Worm (Caenorhabditis elegans) whole organism, L2 larva: ENCODE data around the gene srh-76.

ENCODE experiments used
- F13H6.1 ChIP-seq: sonication (generic microtip); optimal IDR thresholded peaks from 2 replicates; lab custom pipeline; 2016; ENCODE audit warnings: missing genetic modification characterization, missing compliant biosample characterization
- R02D3.7 ChIP-seq: fragments of 150-350 bp; optimal IDR thresholded peaks from 2 replicates; lab custom pipeline; 2014; ENCODE audit warnings: missing biosample characterization, missing genetic modification characterization
- Y55F3AM.14 ChIP-seq: fragments of 200-800 bp; sonication (Bioruptor generic); optimal IDR thresholded peaks from 2 replicates; lab custom pipeline; 2018; ENCODE audit warnings: mild to moderate bottlenecking, missing genetic modification characterization, missing compliant biosample characterization
- ZK546.5 ChIP-seq: sonication (generic microtip); optimal IDR thresholded peaks from 2 replicates; lab custom pipeline; 2017; ENCODE audit warnings: missing biosample characterization, missing genetic modification characterization
- ama-1 ChIP-seq: fragments of 150-350 bp; optimal IDR thresholded peaks from 2 replicates; lab custom pipeline; 2018; ENCODE audit warnings: inconsistent platforms
- blmp-1 ChIP-seq: sonication (generic microtip); optimal IDR thresholded peaks from 2 replicates; lab custom pipeline; 2017; ENCODE audit warnings: missing genetic modification characterization, mild to moderate bottlenecking, missing compliant biosample characterization, antibody characterized with exemption, moderate library complexity; ENCODE audit not compliant: insufficient read depth
- ceh-16 ChIP-seq: fragments of 150-350 bp; optimal IDR thresholded peaks from 2 replicates; lab custom pipeline; 2014; ENCODE audit warnings: missing biosample characterization, missing genetic modification characterization
- crh-2 ChIP-seq: sonication (generic microtip); optimal IDR thresholded peaks from 2 replicates; lab custom pipeline; 2017; ENCODE audit warnings: missing biosample characterization, missing genetic modification characterization
- elt-1 ChIP-seq: fragments of 150-350 bp; optimal IDR thresholded peaks from 2 replicates; lab custom pipeline; 2014; ENCODE audit warnings: missing biosample characterization, missing genetic modification characterization
- elt-3 ChIP-seq: sonication (generic microtip); optimal IDR thresholded peaks from 2 replicates; lab custom pipeline; 2017; ENCODE audit warnings: missing biosample characterization, missing genetic modification characterization
- lsy-2 ChIP-seq, 2 experiments: fragments of 150-350 bp in 1 of 2; sonication (generic microtip) in 1 of 2; optimal IDR thresholded peaks; 2 replicates each; lab custom pipeline; 2014 to 2017; ENCODE audit warnings: missing biosample characterization in 2 of 2, missing genetic modification characterization in 2 of 2
- mab-5 ChIP-seq: fragments of 150-350 bp; optimal IDR thresholded peaks from 2 replicates; lab custom pipeline; 2014; ENCODE audit warnings: missing biosample characterization, missing genetic modification characterization
- mdl-1 ChIP-seq, 2 experiments: fragments of 150-350 bp in 1 of 2; sonication (generic microtip) in 1 of 2; optimal IDR thresholded peaks; 2 replicates each; lab custom pipeline; 2017; ENCODE audit warnings: missing biosample characterization in 2 of 2, missing genetic modification characterization in 2 of 2
- nhr-10 ChIP-seq: sonication (generic microtip); optimal IDR thresholded peaks from 2 replicates; lab custom pipeline; 2017; ENCODE audit warnings: missing biosample characterization, missing genetic modification characterization
- nhr-11 ChIP-seq: fragments of 150-350 bp; optimal IDR thresholded peaks from 2 replicates; lab custom pipeline; 2014; ENCODE audit warnings: missing biosample characterization, missing genetic modification characterization
- nhr-12 ChIP-seq: fragments of 150-350 bp; optimal IDR thresholded peaks from 2 replicates; lab custom pipeline; 2014; ENCODE audit warnings: missing biosample characterization, missing genetic modification characterization
- nhr-129 ChIP-seq: fragments of 150-350 bp; optimal IDR thresholded peaks from 2 replicates; lab custom pipeline; 2014; ENCODE audit warnings: missing biosample characterization, missing genetic modification characterization
- nhr-23 ChIP-seq: fragments of 150-350 bp; optimal IDR thresholded peaks from 2 replicates; lab custom pipeline; 2014; ENCODE audit warnings: missing biosample characterization, missing genetic modification reagents, missing genetic modification characterization
- nhr-237 ChIP-seq: fragments of 150-350 bp; optimal IDR thresholded peaks from 2 replicates; lab custom pipeline; 2014; ENCODE audit warnings: missing biosample characterization, missing genetic modification characterization
- nhr-25 ChIP-seq: fragments of 150-350 bp; sonication (generic microtip); optimal IDR thresholded peaks from 3 replicates; lab custom pipeline; 2014; ENCODE audit warnings: missing biosample characterization, missing genetic modification characterization
- nhr-6 ChIP-seq: fragments of 150-350 bp; optimal IDR thresholded peaks from 2 replicates; lab custom pipeline; 2014; ENCODE audit warnings: missing biosample characterization, missing genetic modification characterization
- nhr-77 ChIP-seq: fragments of 150-350 bp; optimal IDR thresholded peaks from 2 replicates; lab custom pipeline; 2014; ENCODE audit warnings: missing biosample characterization, missing genetic modification characterization
- peb-1 ChIP-seq: fragments of 150-350 bp; optimal IDR thresholded peaks from 2 replicates; lab custom pipeline; 2014; ENCODE audit warnings: missing biosample characterization, missing genetic modification characterization
- sem-4 ChIP-seq: fragments of 150-350 bp; optimal IDR thresholded peaks from 2 replicates; lab custom pipeline; 2014; ENCODE audit warnings: missing biosample characterization, missing genetic modification reagents, missing genetic modification characterization
- skn-1 ChIP-seq: sonication (generic microtip); optimal IDR thresholded peaks from 2 replicates; lab custom pipeline; 2017; ENCODE audit warnings: missing biosample characterization, missing genetic modification characterization
- sma-3 ChIP-seq: sonication (generic microtip); optimal IDR thresholded peaks from 2 replicates; lab custom pipeline; 2016; ENCODE audit warnings: missing genetic modification reagents, missing genetic modification characterization, missing compliant biosample characterization
- sma-9 ChIP-seq, 2 experiments: fragments of 150-350 bp in 1 of 2; sonication (generic microtip) in 1 of 2; optimal IDR thresholded peaks; 2 replicates each; lab custom pipeline; 2014 to 2016; ENCODE audit warnings: missing genetic modification characterization in 2 of 2, mild to moderate bottlenecking in 1 of 2, missing biosample characterization in 1 of 2, missing compliant biosample characterization in 1 of 2, missing genetic modification reagents in 1 of 2, moderate library complexity in 1 of 2
- snpc-4 ChIP-seq: fragments of 150-350 bp; optimal IDR thresholded peaks from 2 replicates; lab custom pipeline; 2014; ENCODE audit warnings: missing biosample characterization, missing genetic modification characterization
- unc-39 ChIP-seq: fragments of 150-350 bp; optimal IDR thresholded peaks from 2 replicates; lab custom pipeline; 2014; ENCODE audit warnings: missing biosample characterization, missing genetic modification characterization
- unc-55 ChIP-seq: fragments of 150-350 bp; sonication (generic microtip); optimal IDR thresholded peaks from 3 replicates; lab custom pipeline; 2014; ENCODE audit warnings: missing biosample characterization, missing genetic modification reagents, missing genetic modification characterization
- unc-62 ChIP-seq: fragments of 150-350 bp; optimal IDR thresholded peaks from 2 replicates; lab custom pipeline; 2014; ENCODE audit warnings: missing biosample characterization, missing genetic modification reagents, missing genetic modification characterization
- zag-1 ChIP-seq: fragments of 150-350 bp; optimal IDR thresholded peaks from 2 replicates; lab custom pipeline; 2014; ENCODE audit warnings: missing biosample characterization, missing genetic modification characterization
- ztf-11 ChIP-seq: sonication (generic microtip); optimal IDR thresholded peaks from 2 replicates; lab custom pipeline; 2017; ENCODE audit warnings: missing biosample characterization, missing genetic modification characterization
- ztf-4 ChIP-seq: fragments of 150-350 bp; optimal IDR thresholded peaks from 2 replicates; lab custom pipeline; 2014; ENCODE audit warnings: missing biosample characterization, missing genetic modification characterization

The srh-76 gene

DNA sequence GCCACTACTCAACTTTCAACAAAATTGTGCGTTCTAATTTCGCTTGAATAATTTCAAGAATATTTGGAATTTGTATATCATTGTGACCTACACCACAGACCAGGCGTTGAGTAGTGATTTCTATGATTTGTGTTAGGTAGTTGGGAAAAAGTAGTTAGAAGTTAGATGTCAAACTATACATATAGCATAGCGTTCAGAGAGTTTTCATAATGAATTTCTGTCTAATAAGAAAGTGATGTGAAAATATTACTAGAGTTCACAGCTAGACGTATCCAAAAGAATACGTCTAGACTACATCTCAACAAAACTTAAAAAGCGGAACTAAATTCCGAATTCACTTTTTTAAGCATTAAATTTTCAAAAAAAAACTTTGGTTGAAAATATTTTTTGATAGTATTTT lies 1.8 kb downstream of the srh-76 start:
- TF ChIP-seq unc-62 (GFP tag; lab: Kevin White, UChicago) (no peak), nhr-77 (tag; lab: Kevin White, UChicago) (no peak), nhr-129 (no peak), peb-1 (tag; lab: Kevin White, UChicago) (no peak), elt-1 (tag; lab: Kevin White, UChicago) (no peak), zag-1 (tag; lab: Kevin White, UChicago) (no peak), ZK546.5 (tag; lab: Kevin White, UChicago) (no peak), sem-4 (tag; lab: Kevin White, UChicago) (no peak), nhr-6 (no peak), sma-9 (GFP tag; optimal IDR thresholded peaks at IDR 0.05; lab: Kevin White, UChicago) (no peak), sma-9 (tag; optimal IDR thresholded peaks at IDR 0.05; lab: Kevin White, UChicago) (no peak)

ce11 chrV:5835979-5836615 lies 2.5 kb downstream of the srh-76 start:
- no peak for TF ChIP-seq ZK546.5 (tag; lab: Kevin White, UChicago)
- no peak for TF ChIP-seq R02D3.7 (tag; lab: Kevin White, UChicago)
- TF ChIP-seq nhr-12 (tag; lab: Kevin White, UChicago) = no peak
- no peak for TF ChIP-seq sma-3 (GFP tag; lab: Kevin White, UChicago)
- no peak for TF ChIP-seq snpc-4
- TF ChIP-seq elt-1 (tag; lab: Kevin White, UChicago) = no peak
- no peak for TF ChIP-seq nhr-10 (tag; lab: Kevin White, UChicago)
- TF ChIP-seq ceh-16 (tag; lab: Kevin White, UChicago) = no peak
- no peak for TF ChIP-seq nhr-6
- TF ChIP-seq blmp-1 (tag; lab: Kevin White, UChicago) = no peak
- no peak for TF ChIP-seq nhr-237 (tag; lab: Kevin White, UChicago)
- TF ChIP-seq elt-3 (tag; lab: Kevin White, UChicago) = no peak
- no peak for TF ChIP-seq Y55F3AM.14 (GFP tag; lab: Kevin White, UChicago)
- TF ChIP-seq unc-39 (tag; lab: Kevin White, UChicago) = no peak
- TF ChIP-seq mab-5 (tag; lab: Kevin White, UChicago) = no peak
- no peak for TF ChIP-seq zag-1 (tag; lab: Kevin White, UChicago)
- no peak for TF ChIP-seq ztf-4 (tag; lab: Kevin White, UChicago)
- TF ChIP-seq nhr-23 (tag; lab: Kevin White, UChicago) = no peak

ce11 chrV:5836616-5836982 lies 3.0 kb downstream of the srh-76 start, which contains the start of gene col-140:
TSS of gene col-140 (minus strand) at chrV:5836834.
- no peak for TF ChIP-seq crh-2 (tag; lab: Kevin White, UChicago)
- no peak for TF ChIP-seq lsy-2 (tag; optimal IDR thresholded peaks at IDR 0.05; lab: Kevin White, UChicago)
- no peak for TF ChIP-seq ceh-16 (tag; lab: Kevin White, UChicago)
- no peak for TF ChIP-seq skn-1 (tag; lab: Kevin White, UChicago)
- no peak for TF ChIP-seq nhr-25 (tag; lab: Kevin White, UChicago)
- TF ChIP-seq sma-9 (GFP tag; optimal IDR thresholded peaks at IDR 0.05; lab: Kevin White, UChicago) = no peak
- TF ChIP-seq sma-9 (tag; optimal IDR thresholded peaks at IDR 0.05; lab: Kevin White, UChicago) = no peak
- TF ChIP-seq nhr-11 (tag; lab: Kevin White, UChicago) = no peak
- no peak for TF ChIP-seq ama-1 (lab: Kevin White, UChicago)
- no peak for TF ChIP-seq ztf-11 (tag; lab: Kevin White, UChicago)
- TF ChIP-seq unc-39 (tag; lab: Kevin White, UChicago) = no peak
- no peak for TF ChIP-seq nhr-12 (tag; lab: Kevin White, UChicago)
- no peak for TF ChIP-seq sem-4 (tag; lab: Kevin White, UChicago)
- no peak for TF ChIP-seq zag-1 (tag; lab: Kevin White, UChicago)
- TF ChIP-seq mdl-1 (tag; optimal IDR thresholded peaks at IDR 0.05; lab: Kevin White, UChicago) = no peak
- TF ChIP-seq unc-55 (GFP tag; lab: Kevin White, UChicago) = no peak
- TF ChIP-seq mab-5 (tag; lab: Kevin White, UChicago) = no peak
- TF ChIP-seq elt-1 (tag; lab: Kevin White, UChicago) = no peak
- no peak for TF ChIP-seq nhr-129
- no peak for TF ChIP-seq F13H6.1 (tag; lab: Kevin White, UChicago)
- TF ChIP-seq, all 48 proteins: peak for 0
